Worm (Caenorhabditis elegans) whole organism, L1 larva: ENCODE results near the gene mutd-1.

Experiments used
- F16B12.6 ChIP-seq: fragments of 150-350 bp; optimal IDR thresholded peaks from 2 replicates; lab custom pipeline; 2014; ENCODE audit warnings: missing biosample characterization, missing genetic modification characterization
- blmp-1 ChIP-seq: fragments of 150-350 bp; optimal IDR thresholded peaks from 2 replicates; lab custom pipeline; 2014; ENCODE audit warnings: missing biosample characterization, missing genetic modification characterization
- ceh-82 ChIP-seq, 3 experiments: fragments of 150-350 bp in 1 of 3; sonication (generic microtip) in 2 of 3; optimal IDR thresholded peaks; 2 replicates each; lab custom pipeline; 2014 to 2017; ENCODE audit warnings: missing biosample characterization in 3 of 3, missing genetic modification characterization in 3 of 3
- ceh-90 ChIP-seq: sonication (generic microtip); optimal IDR thresholded peaks from 2 replicates; lab custom pipeline; 2016; ENCODE audit warnings: missing genetic modification characterization, missing compliant biosample characterization
- ces-1 ChIP-seq: fragments of 150-350 bp; optimal IDR thresholded peaks from 2 replicates; lab custom pipeline; 2014; ENCODE audit warnings: missing biosample characterization, missing genetic modification reagents, missing genetic modification characterization
- dpl-1 ChIP-seq, 3 experiments: fragments of 150-350 bp in 2 of 3; sonication (generic microtip) in 1 of 3; optimal IDR thresholded peaks; 2 replicates each; lab custom pipeline; 2014 to 2017; ENCODE audit warnings: missing biosample characterization in 3 of 3, missing genetic modification characterization in 3 of 3, missing genetic modification reagents in 3 of 3
- dsc-1 ChIP-seq: sonication (generic microtip); optimal IDR thresholded peaks from 2 replicates; lab custom pipeline; 2016; ENCODE audit warnings: mild to moderate bottlenecking, missing genetic modification characterization, missing compliant biosample characterization
- efl-1 ChIP-seq, 4 experiments: fragments of 150-350 bp; optimal IDR thresholded peaks in 3 of 4; peaks in 1 of 4; 1 replicate in 1 of 4; 2 replicates in 3 of 4; lab custom pipeline; 2014; ENCODE audit warnings: missing biosample characterization in 2 of 4, missing genetic modification characterization in 2 of 4, missing genetic modification reagents in 2 of 4
- efl-3 ChIP-seq: fragments of 200-800 bp; sonication (Bioruptor generic); optimal IDR thresholded peaks from 2 replicates; lab custom pipeline; 2018; ENCODE audit warnings: mild to moderate bottlenecking, missing genetic modification characterization, missing compliant biosample characterization
- egl-13 ChIP-seq: sonication (generic microtip); optimal IDR thresholded peaks from 2 replicates; lab custom pipeline; 2016; ENCODE audit warnings: missing genotype, missing genetic modification reagents, missing genetic modification characterization, missing compliant biosample characterization
- egl-27 ChIP-seq, 2 experiments: fragments of 150-350 bp in 1 of 2; sonication (generic microtip); optimal IDR thresholded peaks; 3 replicates each; lab custom pipeline; 2017 to 2018; ENCODE audit warnings: missing biosample characterization in 2 of 2, missing genetic modification characterization in 2 of 2, missing genetic modification reagents in 2 of 2
- elt-2 ChIP-seq: sonication (generic microtip); optimal IDR thresholded peaks from 2 replicates; lab custom pipeline; 2016; ENCODE audit warnings: missing genetic modification characterization, mild to moderate bottlenecking, inconsistent platforms, missing compliant biosample characterization, missing genetic modification reagents
- elt-3 ChIP-seq, 6 experiments: fragments of 150-350 bp in 1 of 6; sonication (generic microtip); optimal IDR thresholded peaks; 2 replicates each; lab custom pipeline; 2017 to 2018; ENCODE audit warnings: missing biosample characterization in 6 of 6, missing genetic modification characterization in 6 of 6, inconsistent platforms in 1 of 6
- ets-5 ChIP-seq: fragments of 200-800 bp; sonication (Bioruptor generic); IDR thresholded peaks from 2 replicates; pipeline ENCODE4 v1.3.6; 2022; ENCODE audit warnings: missing genetic modification characterization, missing compliant biosample characterization
- fkh-10 ChIP-seq: sonication (generic microtip); optimal IDR thresholded peaks from 2 replicates; lab custom pipeline; 2017; ENCODE audit warnings: missing biosample characterization, missing genetic modification reagents, missing genetic modification characterization
- fkh-4 ChIP-seq: sonication (generic microtip); optimal IDR thresholded peaks from 2 replicates; lab custom pipeline; 2016; ENCODE audit warnings: missing compliant biosample characterization, missing genetic modification characterization, borderline replicate concordance
- fkh-8 ChIP-seq: sonication (generic microtip); optimal IDR thresholded peaks from 2 replicates; lab custom pipeline; 2016; ENCODE audit warnings: mild to moderate bottlenecking, missing genetic modification characterization, missing compliant biosample characterization
- grh-1 ChIP-seq: fragments of 200-800 bp; sonication (Bioruptor generic); IDR thresholded peaks from 2 replicates; pipeline ENCODE4 v1.3.6; 2022; ENCODE audit warnings: missing genetic modification reagents, missing genetic modification characterization, missing compliant biosample characterization
- hlh-17 ChIP-seq: fragments of 200-800 bp; sonication (Bioruptor generic); optimal IDR thresholded peaks from 2 replicates; lab custom pipeline; 2018; ENCODE audit warnings: missing genetic modification characterization, mild to moderate bottlenecking, missing compliant biosample characterization, moderate library complexity, borderline replicate concordance
- hlh-4 ChIP-seq: sonication (generic microtip); optimal IDR thresholded peaks from 2 replicates; lab custom pipeline; 2016; ENCODE audit warnings: mild to moderate bottlenecking, missing genetic modification characterization, missing compliant biosample characterization
- isw-1 ChIP-seq: fragments of 200-800 bp; sonication (Bioruptor generic); IDR thresholded peaks from 2 replicates; pipeline ENCODE4 v1.3.6; 2022; ENCODE audit warnings: missing genetic modification characterization, missing compliant biosample characterization
- lin-13 ChIP-seq: fragments of 150-350 bp; optimal IDR thresholded peaks from 2 replicates; lab custom pipeline; 2014; ENCODE audit warnings: missing biosample characterization, missing genetic modification reagents, missing genetic modification characterization
- lin-35 ChIP-seq, 2 experiments: fragments of 150-350 bp; optimal IDR thresholded peaks; 2 replicates each; lab custom pipeline; 2014; ENCODE audit warnings: missing biosample characterization in 2 of 2, missing genetic modification characterization in 2 of 2, missing genetic modification reagents in 2 of 2
- mep-1 ChIP-seq: fragments of 150-350 bp; optimal IDR thresholded peaks from 2 replicates; lab custom pipeline; 2014; ENCODE audit warnings: missing biosample characterization, missing genetic modification characterization
- nhr-11 ChIP-seq: fragments of 150-350 bp; optimal IDR thresholded peaks from 2 replicates; lab custom pipeline; 2014; ENCODE audit warnings: missing biosample characterization, missing genetic modification characterization
- nhr-12 ChIP-seq: sonication (generic microtip); optimal IDR thresholded peaks from 2 replicates; lab custom pipeline; 2017; ENCODE audit warnings: missing biosample characterization, missing genetic modification characterization
- nhr-19 ChIP-seq: fragments of 200-800 bp; sonication (Bioruptor generic); conservative IDR thresholded peaks from 2 replicates; pipeline ENCODE4 v1.3.6; 2022; ENCODE audit warnings: missing genetic modification characterization, missing compliant biosample characterization
- nhr-28 ChIP-seq: fragments of 150-350 bp; optimal IDR thresholded peaks from 2 replicates; lab custom pipeline; 2014; ENCODE audit warnings: missing biosample characterization, missing genetic modification characterization
- nhr-47 ChIP-seq: sonication (generic microtip); optimal IDR thresholded peaks from 2 replicates; lab custom pipeline; 2016; ENCODE audit warnings: mild to moderate bottlenecking, missing genetic modification characterization, moderate library complexity, missing compliant biosample characterization
- nhr-71 ChIP-seq: sonication (generic microtip); optimal IDR thresholded peaks from 2 replicates; lab custom pipeline; 2016; ENCODE audit warnings: mild to moderate bottlenecking, missing genetic modification characterization, moderate library complexity, missing compliant biosample characterization
- nhr-77 ChIP-seq: fragments of 150-350 bp; optimal IDR thresholded peaks from 2 replicates; lab custom pipeline; 2014; ENCODE audit warnings: missing biosample characterization, missing genetic modification characterization
- nhr-90 ChIP-seq: sonication (generic microtip); optimal IDR thresholded peaks from 2 replicates; lab custom pipeline; 2016; ENCODE audit warnings: mild to moderate bottlenecking, missing genetic modification characterization, missing compliant biosample characterization; ENCODE audit not compliant: poor library complexity
- pag-3 ChIP-seq: sonication (generic microtip); optimal IDR thresholded peaks from 2 replicates; lab custom pipeline; 2017; ENCODE audit warnings: missing genetic modification characterization, mild to moderate bottlenecking, missing compliant biosample characterization, antibody characterized with exemption, borderline replicate concordance; ENCODE audit not compliant: insufficient read depth
- rnt-1 ChIP-seq: sonication (generic microtip); optimal IDR thresholded peaks from 2 replicates; lab custom pipeline; 2016; ENCODE audit warnings: mild to moderate bottlenecking, missing genetic modification characterization, moderate library complexity, missing compliant biosample characterization
- skn-1 ChIP-seq: fragments of 150-350 bp; optimal IDR thresholded peaks from 2 replicates; lab custom pipeline; 2014; ENCODE audit warnings: missing biosample characterization, missing genetic modification characterization
- snpc-4 ChIP-seq: fragments of 150-350 bp; optimal IDR thresholded peaks from 2 replicates; lab custom pipeline; 2014; ENCODE audit warnings: missing biosample characterization, missing genetic modification characterization
- snu-23 ChIP-seq: sonication (generic microtip); optimal IDR thresholded peaks from 2 replicates; lab custom pipeline; 2016; ENCODE audit warnings: missing genetic modification characterization, missing compliant biosample characterization
- sox-4 ChIP-seq: sonication (generic microtip); optimal IDR thresholded peaks from 2 replicates; lab custom pipeline; 2016; ENCODE audit warnings: missing genetic modification characterization, missing compliant biosample characterization
- tbx-2 ChIP-seq: sonication (generic microtip); optimal IDR thresholded peaks from 2 replicates; lab custom pipeline; 2016; ENCODE audit warnings: missing genetic modification characterization, missing compliant biosample characterization
- unc-130 ChIP-seq: fragments of 150-350 bp; optimal IDR thresholded peaks from 2 replicates; lab custom pipeline; 2017; ENCODE audit warnings: missing biosample characterization, missing genetic modification characterization, inconsistent platforms
- unc-30 ChIP-seq: sonication (generic microtip); optimal IDR thresholded peaks from 2 replicates; lab custom pipeline; 2017; ENCODE audit warnings: missing biosample characterization, missing genetic modification characterization
- unc-62 ChIP-seq: fragments of 150-350 bp; optimal IDR thresholded peaks from 2 replicates; lab custom pipeline; 2014; ENCODE audit warnings: missing biosample characterization, missing genetic modification reagents, missing genetic modification characterization
- vab-15 ChIP-seq: sonication (generic microtip); optimal IDR thresholded peaks from 2 replicates; lab custom pipeline; 2017; ENCODE audit warnings: missing genotype, mild to moderate bottlenecking, missing genetic modification characterization, missing compliant biosample characterization
- zip-4 ChIP-seq: fragments of 200-800 bp; sonication (Bioruptor generic); optimal IDR thresholded peaks from 2 replicates; lab custom pipeline; 2018; ENCODE audit warnings: mild to moderate bottlenecking, missing genetic modification characterization, moderate library complexity, missing compliant biosample characterization

mutd-1 gene

DNA sequence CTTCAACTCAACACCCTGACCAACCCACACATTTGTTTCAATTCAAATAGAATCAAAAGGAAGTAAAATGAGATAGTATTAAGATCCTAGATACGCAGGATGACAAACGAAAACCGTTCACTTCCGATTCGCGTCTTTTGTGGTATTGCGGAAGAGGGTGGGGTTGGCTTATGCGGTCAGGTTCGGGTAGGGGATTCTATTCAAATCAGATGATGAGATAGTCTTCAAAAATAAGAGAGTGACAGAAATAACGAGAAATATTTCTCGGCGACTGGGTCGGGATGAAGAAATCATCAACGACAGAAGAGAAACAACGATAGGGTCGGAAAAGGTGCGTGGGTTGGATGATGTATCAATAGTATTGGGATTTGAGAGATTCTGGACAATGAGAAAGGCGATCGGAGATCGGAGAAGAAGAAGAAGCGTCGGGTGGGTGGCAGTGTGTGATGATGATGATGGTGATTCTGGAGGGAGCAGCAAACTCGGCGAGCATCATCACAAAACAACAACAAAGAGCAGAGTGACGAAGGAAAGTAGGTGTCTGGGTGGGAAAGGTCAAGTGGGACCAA is 38.4 kb downstream of the mutd-1 start (continued):
- TF ChIP-seq fkh-10 (GFP tag; lab: Kevin White, UChicago) (no peak), skn-1 (tag; lab: Kevin White, UChicago) (no peak), rnt-1 (peak; percentile 62), grh-1 (GFP tag; lab: Robert Waterston, UW) (no peak), unc-130 (tag; lab: Kevin White, UChicago) (peak; percentile 17), elt-2 (no peak), zip-4 (GFP tag; lab: Kevin White, UChicago) (no peak), nhr-28 (tag; lab: Kevin White, UChicago) (no peak), nhr-12 (no peak), nhr-71 (tag; lab: Kevin White, UChicago) (peak; percentile 29), lin-13 (GFP tag; lab: Kevin White, UChicago) (peak; percentile 5), nhr-19 (GFP tag; lab: Robert Waterston, UW) (peak; percentile 6; the same call in 1 of the 2 replicates), nhr-90 (no peak), tbx-2 (no peak), mep-1 (tag; lab: Kevin White, UChicago) (peak; percentile 72), unc-30 (tag; lab: Kevin White, UChicago) (no peak), nhr-77 (tag; lab: Kevin White, UChicago) (no peak), snu-23 (peak; percentile 10), efl-1 (optimal IDR thresholded peaks at IDR 0.05; lab: Kevin White, UChicago) (no peak), efl-1 (GFP tag; optimal IDR thresholded peaks at IDR 0.05 in 1 of 2; lab: Kevin White, UChicago) (no peak), efl-3 (GFP tag; lab: Kevin White, UChicago) (no peak)

DNA sequence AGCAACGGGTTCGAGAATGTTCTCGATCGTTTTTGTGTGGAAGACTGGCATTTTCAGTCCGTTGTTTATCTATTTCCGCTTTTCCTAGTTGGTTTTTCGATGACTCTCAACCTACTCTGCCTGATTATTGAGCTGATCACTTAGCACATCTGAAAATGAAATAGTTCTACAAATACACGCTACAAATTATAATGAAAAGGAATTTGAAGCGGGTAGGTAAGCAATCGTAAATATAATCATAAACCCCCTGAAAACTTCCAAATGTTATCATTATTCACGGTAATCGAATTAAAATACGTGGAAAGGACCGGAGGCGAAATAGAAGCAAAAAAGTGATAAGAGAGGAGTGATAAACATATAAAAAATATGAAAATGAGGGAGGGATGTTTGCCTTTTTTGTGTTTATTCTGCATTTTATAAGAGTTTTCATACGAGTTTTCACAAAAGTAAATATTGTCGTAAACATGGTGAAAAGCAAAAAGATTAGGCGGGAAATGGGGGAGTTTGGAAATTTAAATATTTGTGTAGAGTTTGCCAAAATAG is 39.6 kb downstream of the mutd-1 start, which contains the start of gene deb-1:
TSS of gene deb-1 (minus strand) at position 51 of the 543 bp plus-strand sequence.
- TF ChIP-seq ceh-90 (tag; lab: Kevin White, UChicago) (no peak), hlh-17 (no peak), snpc-4 (no peak), lin-13 (GFP tag; lab: Kevin White, UChicago) (no peak), elt-2 (peak; percentile 43), efl-1 (optimal IDR thresholded peaks at IDR 0.05; lab: Kevin White, UChicago) (no peak), efl-1 (GFP tag; optimal IDR thresholded peaks at IDR 0.05 in 1 of 2; lab: Kevin White, UChicago) (peak in 1 of 2 experiments; percentile 42), fkh-4 (no peak), egl-27 (tag; optimal IDR thresholded peaks at IDR 0.05; lab: Kevin White, UChicago) (no peak), tbx-2 (no peak), pag-3 (tag; lab: Kevin White, UChicago) (no peak), lin-35 (GFP tag; optimal IDR thresholded peaks at IDR 0.05; lab: Kevin White, UChicago) (no peak), sox-4 (tag; lab: Kevin White, UChicago) (no peak)

DNA sequence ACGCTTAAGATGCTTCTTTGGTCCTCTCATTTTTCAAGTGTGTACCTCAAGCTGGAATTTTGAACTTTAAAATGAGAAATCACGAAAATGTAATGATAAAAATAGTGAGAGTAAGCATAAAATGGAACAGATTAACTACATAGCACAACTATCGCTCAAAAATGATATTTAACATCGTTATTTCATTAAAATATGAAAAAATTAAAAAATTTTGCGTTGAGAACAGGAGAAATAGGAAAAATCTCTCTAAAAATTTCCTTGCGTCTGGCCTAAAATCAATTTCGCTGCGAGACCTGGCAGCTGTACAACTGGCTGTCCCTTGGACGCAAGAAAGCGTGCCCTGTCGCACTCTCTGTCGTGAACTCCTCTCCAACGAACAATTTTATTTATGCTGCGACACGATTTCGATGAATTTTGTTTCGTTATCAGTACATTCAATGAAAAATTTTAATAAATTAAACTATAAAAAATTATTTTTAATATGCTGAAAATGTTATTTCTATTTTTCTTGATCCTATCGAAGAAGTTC is 49.2 kb downstream of the mutd-1 start, which contains the start of gene rps-4:
TSS of gene rps-4 (minus strand) at position 51 of the 529 bp plus-strand sequence.
- TF ChIP-seq hlh-4 (tag; lab: Kevin White, UChicago) (no peak), fkh-10 (GFP tag; lab: Kevin White, UChicago) (peak; percentile 66), unc-62 (no peak), lin-13 (GFP tag; lab: Kevin White, UChicago) (peak; percentile 86), nhr-47 (peak; percentile 92), lin-35 (GFP tag; optimal IDR thresholded peaks at IDR 0.05; lab: Kevin White, UChicago) (peak; percentile 91 to 93), vab-15 (no peak), elt-3 (tag; optimal IDR thresholded peaks at IDR 0.05; lab: Kevin White, UChicago) (peak in 3 of 6 experiments; percentile 24 to 95 (median 72)), grh-1 (GFP tag; lab: Robert Waterston, UW) (peak; percentile 80), efl-1 (optimal IDR thresholded peaks at IDR 0.05; lab: Kevin White, UChicago) (peak; percentile 88 to 91), efl-1 (GFP tag; optimal IDR thresholded peaks at IDR 0.05 in 1 of 2; lab: Kevin White, UChicago) (peak; percentile 83 to 97), ets-5 (no peak), F16B12.6 (tag; lab: Kevin White, UChicago) (peak; percentile 65), fkh-8 (tag; lab: Kevin White, UChicago) (peak; percentile 90), dsc-1 (peak; percentile 80), unc-130 (tag; lab: Kevin White, UChicago) (peak; percentile 81), isw-1 (peak; percentile 90), sox-4 (tag; lab: Kevin White, UChicago) (peak; percentile 70), nhr-28 (tag; lab: Kevin White, UChicago) (no peak), ceh-82 (tag; optimal IDR thresholded peaks at IDR 0.05; lab: Kevin White, UChicago) (peak; percentile 74 to 95 (median 74)), skn-1 (tag; lab: Kevin White, UChicago) (peak; percentile 92), ces-1 (GFP tag; lab: Kevin White, UChicago) (no peak), blmp-1 (peak; percentile 69), dpl-1 (GFP tag; optimal IDR thresholded peaks at IDR 0.05; lab: Kevin White, UChicago) (peak; percentile 82 to 87 (median 83)), egl-13 (tag; lab: Kevin White, UChicago) (peak; percentile 82), nhr-11 (tag; lab: Kevin White, UChicago) (peak; percentile 65)
